Fruit fly (Drosophila melanogaster) whole organism, prepupa: ENCODE results near the gene Mon1.

Experiments
- Blimp-1 ChIP-seq: fragments of 200-800 bp; sonication (Bioruptor generic); optimal IDR thresholded peaks from 3 replicates; lab custom pipeline; 2017; ENCODE audit warnings: missing biosample characterization, missing genetic modification characterization, mild to moderate bottlenecking, moderate library complexity, missing genetic modification reagents
- CG11762 ChIP-seq: fragments of 200-800 bp; sonication (Bioruptor generic); optimal IDR thresholded peaks from 3 replicates; lab custom pipeline; 2016; ENCODE audit warnings: missing biosample characterization, missing genetic modification characterization; ENCODE audit not compliant: insufficient read depth
- CG31627 ChIP-seq: fragments of 200-800 bp; sonication (Bioruptor generic); optimal IDR thresholded peaks from 3 replicates; lab custom pipeline; 2016; ENCODE audit warnings: missing biosample characterization, missing genetic modification characterization
- CG34406 ChIP-seq: fragments of 200-800 bp; sonication (Bioruptor generic); optimal IDR thresholded peaks from 3 replicates; lab custom pipeline; 2016; ENCODE audit warnings: missing biosample characterization, missing genetic modification characterization
- CG6808 ChIP-seq: fragments of 200-800 bp; sonication (Bioruptor generic); optimal IDR thresholded peaks from 3 replicates; lab custom pipeline; 2017; ENCODE audit warnings: missing biosample characterization, missing genetic modification characterization, mild to moderate bottlenecking, moderate library complexity, missing genetic modification reagents
- Eip78C ChIP-seq: fragments of 200-800 bp; sonication (Bioruptor generic); peaks from one replicate; lab custom pipeline; 2016; ENCODE audit warnings: missing biosample characterization, missing genetic modification characterization
- OdsH ChIP-seq: fragments of 200-800 bp; sonication (Bioruptor generic); optimal IDR thresholded peaks from 3 replicates; lab custom pipeline; 2016; ENCODE audit warnings: missing biosample characterization, missing genetic modification characterization
- net ChIP-seq: fragments of 200-800 bp; sonication (Bioruptor generic); optimal IDR thresholded peaks from 3 replicates; lab custom pipeline; 2016; ENCODE audit warnings: missing biosample characterization, missing genetic modification characterization

DNA sequence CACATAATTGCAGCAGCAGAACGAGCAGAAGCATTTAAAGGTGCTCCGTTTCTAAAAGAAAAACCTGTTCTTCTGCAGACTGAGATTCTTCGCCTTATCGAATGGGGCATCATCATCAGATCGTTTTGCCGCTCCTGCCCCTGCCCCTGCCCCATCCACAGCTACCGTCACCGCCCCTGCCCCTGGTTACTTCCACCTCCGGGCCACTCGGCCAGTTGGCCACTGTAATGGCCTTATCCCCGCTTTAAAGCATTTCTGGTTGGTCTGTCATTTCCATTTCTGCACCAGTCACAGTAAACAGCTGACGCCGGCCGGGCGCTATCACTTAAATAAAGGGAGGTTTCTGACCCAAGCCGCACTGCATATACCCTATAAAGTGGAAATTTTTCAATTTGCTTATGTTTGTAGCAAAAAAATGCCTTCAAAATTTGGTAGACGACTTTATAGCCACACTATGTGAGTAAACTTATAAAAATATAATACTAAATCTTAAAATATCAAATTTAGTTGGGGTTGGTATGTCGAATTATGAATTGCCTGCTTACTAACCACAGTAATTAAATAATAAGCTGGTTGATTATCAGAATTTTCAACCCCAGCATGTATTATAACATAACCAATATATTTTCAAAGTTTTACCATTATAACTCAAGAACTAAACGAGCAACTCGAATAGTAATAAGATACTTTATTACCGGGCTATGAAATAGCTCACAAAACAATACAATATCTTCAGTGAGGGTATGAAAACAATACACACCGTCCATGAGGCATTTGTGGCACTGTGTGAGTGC lies 39.5 kb upstream of the Mon1 start:
- TF ChIP-seq CG34406 (GFP tag; lab: Kevin White, UChicago) (peak; percentile 57), Blimp-1 (GFP tag; lab: Kevin White, UChicago) (peak; percentile 57), CG31627 (GFP tag; lab: Kevin White, UChicago) (peak; percentile 56), CG11762 (peak; percentile 46), OdsH (peak; percentile 70), Eip78C (GFP tag; lab: Kevin White, UChicago) (peak; percentile 95), CG6808 (GFP tag; lab: Kevin White, UChicago) (peak; percentile 77), net (GFP tag; lab: Kevin White, UChicago) (peak; percentile 57)
